Worm (Caenorhabditis elegans) whole organism, L3 larva: ENCODE measurements around the gene lgc-55.

Experiments used
- ZK546.5 ChIP-seq: sonication (generic microtip); optimal IDR thresholded peaks from 2 replicates; lab custom pipeline; 2017; ENCODE audit warnings: missing biosample characterization, missing genetic modification characterization
- aly-2 ChIP-seq: fragments of 150-350 bp; optimal IDR thresholded peaks from 2 replicates; lab custom pipeline; 2014; ENCODE audit warnings: missing biosample characterization, missing genetic modification characterization
- egl-27 ChIP-seq: sonication (generic microtip); optimal IDR thresholded peaks from 4 replicates; lab custom pipeline; 2017; ENCODE audit warnings: missing biosample characterization, missing genetic modification reagents, missing genetic modification characterization
- elt-3 ChIP-seq, 3 experiments: fragments of 150-350 bp in 1 of 3; sonication (generic microtip) in 2 of 3; optimal IDR thresholded peaks; 2 replicates in 2 of 3; 4 replicates in 1 of 3; lab custom pipeline; 2014 to 2017; ENCODE audit warnings: missing biosample characterization in 3 of 3, missing genetic modification characterization in 3 of 3
- fos-1 ChIP-seq: fragments of 150-350 bp; optimal IDR thresholded peaks from 2 replicates; lab custom pipeline; 2014; ENCODE audit warnings: missing biosample characterization, missing genetic modification characterization
- lin-15B ChIP-seq: fragments of 150-350 bp; optimal IDR thresholded peaks from 2 replicates; lab custom pipeline; 2014; ENCODE audit warnings: missing biosample characterization, missing genetic modification characterization
- nhr-11 ChIP-seq: fragments of 150-350 bp; optimal IDR thresholded peaks from 2 replicates; lab custom pipeline; 2014; ENCODE audit warnings: missing biosample characterization, missing genetic modification characterization
- nhr-12 ChIP-seq: fragments of 150-350 bp; optimal IDR thresholded peaks from 2 replicates; lab custom pipeline; 2014; ENCODE audit warnings: missing biosample characterization, missing genetic modification characterization
- nhr-237 ChIP-seq: fragments of 150-350 bp; optimal IDR thresholded peaks from 2 replicates; lab custom pipeline; 2014; ENCODE audit warnings: missing biosample characterization, missing genetic modification characterization
- nhr-28 ChIP-seq: fragments of 150-350 bp; optimal IDR thresholded peaks from 2 replicates; lab custom pipeline; 2014; ENCODE audit warnings: missing biosample characterization, missing genetic modification characterization
- nhr-76 ChIP-seq: fragments of 150-350 bp; sonication (generic microtip); optimal IDR thresholded peaks from 5 replicates; lab custom pipeline; 2014; ENCODE audit warnings: missing biosample characterization, missing genetic modification characterization
- skn-1 ChIP-seq: fragments of 150-350 bp; optimal IDR thresholded peaks from 2 replicates; lab custom pipeline; 2014; ENCODE audit warnings: missing biosample characterization, missing genetic modification characterization
- unc-39 ChIP-seq: sonication (generic microtip); optimal IDR thresholded peaks from 4 replicates; lab custom pipeline; 2017; ENCODE audit warnings: missing biosample characterization, missing genetic modification characterization
- zag-1 ChIP-seq: fragments of 150-350 bp; optimal IDR thresholded peaks from 2 replicates; lab custom pipeline; 2014; ENCODE audit warnings: missing biosample characterization, missing genetic modification characterization

ce11 chrV:20047310-20047709 lies 24.5 kb downstream of the lgc-55 start, which contains the start of gene spe-19:
- TF ChIP-seq nhr-12 (tag; lab: Kevin White, UChicago) (no peak), nhr-28 (no peak), unc-39 (tag; lab: Kevin White, UChicago) (no peak), zag-1 (no peak), elt-3 (tag; optimal IDR thresholded peaks at IDR 0.05; lab: Kevin White, UChicago) (no peak), aly-2 (no peak), ZK546.5 (tag; lab: Kevin White, UChicago) (no peak), nhr-76 (tag; lab: Kevin White, UChicago) (no peak), fos-1 (tag; lab: Kevin White, UChicago) (no peak), skn-1 (tag; lab: Kevin White, UChicago) (no peak), nhr-237 (no peak), egl-27 (tag; lab: Kevin White, UChicago) (no peak), nhr-11 (tag; lab: Kevin White, UChicago) (no peak), lin-15B (tag; lab: Kevin White, UChicago) (no peak)
